Fruit fly (Drosophila melanogaster): ENCODE results near the gene Lip4.
A peak's percentile ranks its signal among the peaks of the same experiment; 100 is the strongest.

The Lip4 gene

DNA sequence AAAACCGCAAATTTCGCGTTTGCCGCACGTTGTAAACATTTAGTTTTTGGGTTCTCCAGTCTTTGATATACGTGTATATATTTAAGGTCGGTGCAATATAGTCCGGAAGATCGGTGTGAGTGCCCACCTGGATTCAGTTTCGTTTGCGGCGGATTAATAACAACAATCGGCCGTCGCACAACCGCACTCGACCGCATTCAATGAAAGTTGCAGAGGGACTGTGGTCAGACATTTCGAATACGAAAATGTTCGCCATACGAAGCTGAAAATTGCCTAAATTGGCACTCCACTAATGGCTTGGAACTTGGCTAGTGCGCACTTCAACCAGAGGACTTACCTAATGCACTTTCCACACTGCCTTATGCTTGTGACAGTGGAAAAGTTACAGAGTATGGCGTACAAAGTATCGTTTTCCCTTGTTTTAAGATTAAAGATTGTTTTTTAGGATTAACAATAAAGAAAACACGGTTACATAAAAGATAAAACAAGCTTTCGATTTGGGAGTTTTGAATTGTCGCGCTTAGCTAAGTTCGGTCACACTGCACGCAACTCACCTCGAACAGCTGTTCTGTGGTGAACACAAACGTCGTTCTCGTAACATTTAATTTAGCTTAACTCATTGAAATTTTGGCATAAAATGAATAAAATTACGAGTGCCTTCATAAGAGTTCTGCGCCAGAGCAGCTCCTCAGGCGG lies 20.7 kb upstream of the Lip4 start, which contains the start of the genes Myo31DF and CG6094 (continued):
- TF ChIP-seq CG4707 (GFP tag; optimal IDR thresholded peaks at IDR 0.05) (no peak), Sry-β (GFP tag; optimal IDR thresholded peaks at IDR 0.05) (no peak), CG15479 (GFP tag; optimal IDR thresholded peaks at IDR 0.05) (no peak), fd96Cb (tag; optimal IDR thresholded peaks at IDR 0.05) (no peak), trh (GFP tag; optimal IDR thresholded peaks at IDR 0.05) (no peak), CG11456 (GFP tag; IDR thresholded peaks at IDR 0.05) (peak; percentile 66), CG42726 (GFP tag; IDR thresholded peaks at IDR 0.05; ENCODE audit: partially characterized antibody) (peak; percentile 75), D19A (tag; optimal IDR thresholded peaks at IDR 0.05) (no peak), Hr39 (optimal IDR thresholded peaks at IDR 0.05) (no peak), Chrac-16 (GFP tag; optimal IDR thresholded peaks at IDR 0.05) (no peak), dm (GFP tag; optimal IDR thresholded peaks at IDR 0.05) (peak; percentile 28), CG34224 (GFP tag; IDR thresholded peaks at IDR 0.05; ENCODE audit: partially characterized antibody) (no peak)

DNA sequence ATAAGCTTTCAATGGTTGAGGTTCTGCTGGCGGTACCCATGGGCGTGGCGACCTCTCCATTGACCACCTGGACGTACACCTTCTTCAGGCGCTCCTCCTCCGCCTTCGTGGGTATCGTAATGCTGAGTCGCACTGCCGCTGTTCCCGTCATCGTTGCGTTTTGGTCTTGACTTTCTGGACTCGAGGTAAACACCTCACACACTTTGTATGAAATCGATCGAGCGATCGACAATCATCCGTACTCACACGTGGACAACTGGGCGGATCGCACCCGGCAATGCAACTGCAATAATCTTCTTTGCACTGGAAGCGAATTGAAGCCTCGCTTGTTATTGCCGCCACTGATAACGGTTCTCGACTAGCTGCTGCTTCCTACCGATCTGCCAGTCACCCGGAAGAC lies 17.3 kb upstream of the Lip4 start, which contains the start of gene CG7384:
Gene CG7384, minus strand, starts transcription at position 366 of the 400 bp plus-strand sequence.
- TF ChIP-seq Med (GFP tag) = peak; percentile 48
- TF ChIP-seq CG4820 (GFP tag; optimal IDR thresholded peaks at IDR 0.05) = no peak
- 0 out of 2 replicates have a peak, but pooled peaks have one; percentile 12 for TF ChIP-seq sob (GFP tag; IDR thresholded peaks at IDR 0.05)

DNA sequence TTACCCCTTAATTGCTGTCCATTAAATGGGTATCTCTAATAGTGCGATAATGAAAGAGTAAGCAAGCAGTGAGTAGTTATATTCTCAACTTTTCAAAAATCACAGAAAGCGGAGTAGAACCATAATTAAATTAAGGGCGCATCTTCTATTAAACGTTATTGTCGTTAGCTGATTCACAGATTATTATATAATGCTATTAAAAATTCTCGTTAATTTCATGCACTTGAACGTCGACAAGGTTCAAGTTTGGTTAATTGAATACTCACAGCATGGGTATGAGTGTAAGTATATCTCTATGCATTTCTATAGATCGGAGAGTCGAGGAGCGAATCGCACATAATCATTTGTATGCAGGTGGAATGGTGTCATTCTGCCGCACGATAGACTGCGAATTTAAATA lies 16.5 kb upstream of the Lip4 start:
- TF ChIP-seq sna (GFP tag; IDR thresholded peaks at IDR 0.05; ENCODE audit: partially characterized antibody) (no peak), Xbp1 (GFP tag; optimal IDR thresholded peaks at IDR 0.05) (no peak), gsb (GFP tag; IDR thresholded peaks at IDR 0.05) (no peak), CG13424 (tag; optimal IDR thresholded peaks at IDR 0.05) (no peak), CG12236 (GFP tag; optimal IDR thresholded peaks at IDR 0.05) (no peak), corto (GFP tag; optimal IDR thresholded peaks at IDR 0.05) (no peak), Pdp1 (GFP tag; optimal IDR thresholded peaks at IDR 0.05) (peak in 1 of 2 experiments; percentile 74)

DNA sequence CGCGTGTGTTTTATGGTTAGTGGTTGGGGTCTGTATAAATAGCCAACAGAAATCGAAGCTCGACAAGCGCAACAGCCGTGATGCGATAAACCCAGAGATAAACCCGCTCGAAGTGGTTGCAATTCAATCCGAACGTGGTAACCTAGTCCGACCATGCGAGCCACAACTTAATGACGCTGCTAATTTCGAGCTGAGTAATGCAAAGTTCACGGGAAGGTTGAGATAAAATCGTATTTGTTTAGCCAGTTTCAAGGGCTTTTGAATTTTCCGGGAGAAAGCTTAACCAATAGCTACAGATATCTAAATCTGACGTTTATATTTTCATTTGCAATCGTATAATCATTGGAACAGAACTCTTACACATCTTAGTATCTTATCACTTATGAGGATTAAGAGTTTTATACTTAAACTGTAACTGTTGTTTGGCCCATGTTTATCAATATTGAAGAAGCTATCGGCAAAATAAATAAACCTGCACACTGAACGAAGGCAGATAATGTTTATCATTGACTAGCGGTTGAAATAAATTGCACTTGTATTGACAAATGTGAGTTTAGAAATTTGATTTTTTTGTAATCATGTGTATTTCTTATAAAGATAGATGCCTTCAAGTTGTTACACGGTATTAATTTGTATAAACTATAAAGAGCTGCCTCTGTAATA lies 13.4 kb upstream of the Lip4 start:
- TF ChIP-seq tna (GFP tag; IDR thresholded peaks at IDR 0.05; ENCODE audit: partially characterized antibody) (no peak), CG8281 (tag; optimal IDR thresholded peaks at IDR 0.05) (peak; percentile 40), CG43689 (GFP tag; IDR thresholded peaks at IDR 0.05) (no peak), usp (GFP tag; optimal IDR thresholded peaks at IDR 0.05) (no peak), exex (tag; optimal IDR thresholded peaks at IDR 0.05) (peak; percentile 54), CG13287 (GFP tag; IDR thresholded peaks at IDR 0.05; ENCODE audit: partially characterized antibody) (no peak), nom (GFP tag; optimal IDR thresholded peaks at IDR 0.05) (peak; percentile 17), seq (GFP tag; IDR thresholded peaks at IDR 0.05) (no peak), gem (tag; optimal IDR thresholded peaks at IDR 0.05) (no peak), grn (GFP tag; optimal IDR thresholded peaks at IDR 0.05) (peak; percentile 38), dan (GFP tag; IDR thresholded peaks at IDR 0.05) (no peak), tin (GFP tag; optimal IDR thresholded peaks at IDR 0.05) (no peak), bcd (GFP tag; optimal IDR thresholded peaks at IDR 0.05) (no peak), bbx (GFP tag; IDR thresholded peaks at IDR 0.05; ENCODE audit: partially characterized antibody) (no peak), run (tag; optimal IDR thresholded peaks at IDR 0.05) (no peak)
